Fruit fly (Drosophila melanogaster) whole organism, embryonic: ENCODE measurements around the gene CG43407.

Experiments used
- Ada2b ChIP-seq: fragments of 200-800 bp; sonication (Bioruptor generic); IDR thresholded peaks from 2 replicates; pipeline ENCODE4 v1.3.6; 2022; ENCODE audit warnings: missing biosample characterization, missing genetic modification characterization
- Atf-2 ChIP-seq: fragments of 200-800 bp; sonication (Bioruptor generic); optimal IDR thresholded peaks from 2 replicates; lab custom pipeline; 2016; ENCODE audit warnings: missing biosample characterization, missing genetic modification characterization
- Bgb ChIP-seq: fragments of 200-800 bp; sonication (Bioruptor generic); IDR thresholded peaks from 2 replicates; pipeline ENCODE4 v1.3.6; 2022; ENCODE audit warnings: missing biosample characterization, missing genetic modification characterization; ENCODE audit not compliant: partially characterized antibody
- Blimp-1 ChIP-seq: fragments of 200-800 bp; sonication (Bioruptor generic); optimal IDR thresholded peaks from 3 replicates; lab custom pipeline; 2018; ENCODE audit warnings: missing biosample characterization, missing genetic modification characterization, mild to moderate bottlenecking, moderate library complexity, missing genetic modification reagents
- CG10431 ChIP-seq: fragments of 200-800 bp; sonication (Bioruptor generic); optimal IDR thresholded peaks from 3 replicates; lab custom pipeline; 2018; ENCODE audit warnings: missing biosample characterization, mild to moderate bottlenecking, missing genetic modification characterization
- CG12391 ChIP-seq: fragments of 200-800 bp; sonication (Bioruptor generic); optimal IDR thresholded peaks from 3 replicates; lab custom pipeline; 2018; ENCODE audit warnings: missing biosample characterization, mild to moderate bottlenecking, missing genetic modification characterization, moderate library complexity
- CG14965 ChIP-seq: fragments of 200-800 bp; sonication (Bioruptor generic); optimal IDR thresholded peaks from 2 replicates; lab custom pipeline; 2016; ENCODE audit warnings: missing biosample characterization, missing genetic modification characterization, borderline replicate concordance
- CG2712 ChIP-seq: fragments of 200-800 bp; optimal IDR thresholded peaks from 3 replicates; lab custom pipeline; 2019; ENCODE audit warnings: missing biosample characterization, mild to moderate bottlenecking, missing genetic modification characterization, moderate library complexity
- CG32767 ChIP-seq: fragments of 200-800 bp; sonication (Bioruptor generic); IDR thresholded peaks from 2 replicates; pipeline ENCODE4 v1.3.6; 2022; ENCODE audit warnings: missing biosample characterization, missing genetic modification characterization
- CG32772 ChIP-seq: fragments of 200-800 bp; sonication (Bioruptor generic); IDR thresholded peaks from 2 replicates; pipeline ENCODE4 v1.3.6; 2022; ENCODE audit warnings: missing biosample characterization, missing genetic modification characterization
- CG4820 ChIP-seq: fragments of 200-800 bp; sonication (Bioruptor generic); optimal IDR thresholded peaks from 3 replicates; lab custom pipeline; 2016; ENCODE audit warnings: missing biosample characterization, missing genetic modification characterization
- CG5180 ChIP-seq: fragments of 200-800 bp; sonication (Bioruptor generic); optimal IDR thresholded peaks from 3 replicates; lab custom pipeline; 2017; ENCODE audit warnings: missing biosample characterization, missing genetic modification characterization, mild to moderate bottlenecking, moderate library complexity, missing genetic modification reagents
- CG6175 ChIP-seq: fragments of 200-800 bp; sonication (Bioruptor generic); IDR thresholded peaks from 3 replicates; pipeline ENCODE4 v1.3.6; 2022; ENCODE audit warnings: missing biosample characterization, missing genetic modification characterization
- CG7372 ChIP-seq: fragments of 200-800 bp; sonication (Bioruptor generic); IDR thresholded peaks from 2 replicates; pipeline ENCODE4 v1.3.6; 2022; ENCODE audit warnings: missing biosample characterization, missing genetic modification characterization
- CG7839 ChIP-seq: fragments of 200-800 bp; sonication (Bioruptor generic); optimal IDR thresholded peaks from 3 replicates; lab custom pipeline; 2018; ENCODE audit warnings: missing biosample characterization, mild to moderate bottlenecking, missing genetic modification characterization, moderate library complexity
- CG7928 ChIP-seq: fragments of 200-800 bp; sonication (Bioruptor generic); optimal IDR thresholded peaks from 2 replicates; lab custom pipeline; 2017; ENCODE audit warnings: missing biosample characterization, mild to moderate bottlenecking, missing genetic modification characterization
- CG9797 ChIP-seq: fragments of 200-800 bp; sonication (Bioruptor generic); optimal IDR thresholded peaks from 3 replicates; lab custom pipeline; 2018; ENCODE audit warnings: missing biosample characterization, mild to moderate bottlenecking, missing genetic modification characterization
- Dad ChIP-seq: fragments of 200-800 bp; sonication (Bioruptor generic); optimal IDR thresholded peaks from 3 replicates; lab custom pipeline; 2016; ENCODE audit warnings: missing biosample characterization, missing genetic modification characterization
- Dek ChIP-seq: fragments of 200-800 bp; sonication (Bioruptor generic); optimal IDR thresholded peaks from 3 replicates; lab custom pipeline; 2019; ENCODE audit warnings: missing biosample characterization, mild to moderate bottlenecking, missing genetic modification characterization, moderate library complexity
- Dll ChIP-seq: fragments of 200-800 bp; sonication (Bioruptor generic); IDR thresholded peaks from 4 replicates; pipeline ENCODE4 v1.3.6; 2022; ENCODE audit warnings: missing biosample characterization, missing genetic modification characterization; ENCODE audit not compliant: partially characterized antibody
- Elba2 ChIP-seq: fragments of 200-800 bp; sonication (Bioruptor generic); optimal IDR thresholded peaks from 3 replicates; lab custom pipeline; 2016; ENCODE audit warnings: missing biosample characterization, missing genetic modification characterization
- Hmr ChIP-seq: fragments of 200-800 bp; sonication (Bioruptor generic); optimal IDR thresholded peaks from 3 replicates; lab custom pipeline; 2017; ENCODE audit warnings: mild to moderate bottlenecking, missing biosample characterization, missing genetic modification reagents, missing genetic modification characterization
- MESR4 ChIP-seq: fragments of 200-800 bp; sonication (Bioruptor generic); optimal IDR thresholded peaks from 2 replicates; lab custom pipeline; 2018; ENCODE audit warnings: missing biosample characterization, mild to moderate bottlenecking, missing genetic modification characterization, moderate library complexity
- NC2β ChIP-seq: fragments of 200-800 bp; sonication (Bioruptor generic); optimal IDR thresholded peaks from 2 replicates; lab custom pipeline; 2016; ENCODE audit warnings: missing biosample characterization, missing genetic modification characterization
- Nf-YA ChIP-seq: fragments of 200-800 bp; sonication (Bioruptor generic); IDR thresholded peaks from 2 replicates; pipeline ENCODE4 v1.3.6; 2022; ENCODE audit warnings: missing biosample characterization, missing genetic modification characterization
- Nf-YB ChIP-seq: fragments of 200-800 bp; sonication (Bioruptor generic); optimal IDR thresholded peaks from 3 replicates; lab custom pipeline; 2019; ENCODE audit warnings: missing biosample characterization, mild to moderate bottlenecking, missing genetic modification characterization, moderate library complexity
- Opbp ChIP-seq: fragments of 200-800 bp; sonication (Bioruptor generic); IDR thresholded peaks from 3 replicates; pipeline ENCODE4 v1.3.6; 2022; ENCODE audit warnings: missing biosample characterization, missing genetic modification characterization; ENCODE audit not compliant: partially characterized antibody
- Ravus ChIP-seq: fragments of 200-800 bp; sonication (Bioruptor generic); IDR thresholded peaks from 2 replicates; pipeline ENCODE4 v1.3.6; 2022; ENCODE audit warnings: missing biosample characterization, missing genetic modification characterization
- Side ChIP-seq: fragments of 200-800 bp; sonication (Bioruptor generic); optimal IDR thresholded peaks from 2 replicates; lab custom pipeline; 2016; ENCODE audit warnings: missing biosample characterization, missing genetic modification characterization
- Sry-δ ChIP-seq: fragments of 200-800 bp; sonication (Bioruptor generic); optimal IDR thresholded peaks from 2 replicates; lab custom pipeline; 2016; ENCODE audit warnings: missing biosample characterization, missing genetic modification characterization
- Taf1 ChIP-seq: fragments of 200-800 bp; sonication (Bioruptor generic); IDR thresholded peaks from 2 replicates; pipeline ENCODE4 v1.3.6; 2022; ENCODE audit warnings: missing biosample characterization, missing genetic modification characterization
- ac ChIP-seq: fragments of 200-800 bp; sonication (Bioruptor generic); optimal IDR thresholded peaks from 3 replicates; lab custom pipeline; 2017; ENCODE audit warnings: missing biosample characterization, mild to moderate bottlenecking, missing genetic modification characterization
- bsh ChIP-seq, 2 experiments: fragments of 200-800 bp; sonication (Bioruptor generic); optimal IDR thresholded peaks; 2 replicates each; lab custom pipeline; 2017 to 2018; ENCODE audit warnings: mild to moderate bottlenecking in 2 of 2, missing biosample characterization in 2 of 2, missing genetic modification characterization in 2 of 2, moderate library complexity in 1 of 2
- cad ChIP-seq: fragments of >200 bp; optimal IDR thresholded peaks from 2 replicates; lab custom pipeline; 2017; ENCODE audit warnings: missing biosample characterization, missing genetic modification characterization
- chm ChIP-seq: fragments of 200-800 bp; sonication (Bioruptor generic); IDR thresholded peaks from 2 replicates; pipeline ENCODE4 v1.3.6; 2022; ENCODE audit warnings: missing biosample characterization, missing genetic modification characterization
- dpn ChIP-seq, 2 experiments: fragments of 200-800 bp; sonication (Bioruptor generic); optimal IDR thresholded peaks; 3 replicates each; lab custom pipeline; 2016; ENCODE audit warnings: missing biosample characterization in 2 of 2, missing genetic modification characterization in 2 of 2
- fd3F ChIP-seq: fragments of 200-800 bp; sonication (Bioruptor generic); optimal IDR thresholded peaks from 2 replicates; lab custom pipeline; 2018; ENCODE audit warnings: missing biosample characterization, mild to moderate bottlenecking, missing genetic modification characterization, moderate library complexity
- gfzf ChIP-seq: fragments of 200-800 bp; sonication (Bioruptor generic); optimal IDR thresholded peaks from 2 replicates; lab custom pipeline; 2016; ENCODE audit warnings: missing biosample characterization, mild to moderate bottlenecking, missing genetic modification characterization, moderate library complexity
- gro ChIP-seq: fragments of 200-800 bp; sonication (Bioruptor generic); optimal IDR thresholded peaks from 2 replicates; lab custom pipeline; 2016; ENCODE audit warnings: missing biosample characterization, missing genetic modification characterization
- her ChIP-seq: fragments of 200-800 bp; sonication (Bioruptor generic); optimal IDR thresholded peaks from 2 replicates; lab custom pipeline; 2016; ENCODE audit warnings: missing biosample characterization, missing genetic modification characterization
- ken ChIP-seq: fragments of 200-800 bp; sonication (Bioruptor generic); IDR thresholded peaks from 3 replicates; pipeline ENCODE4 v1.3.6; 2022; ENCODE audit warnings: missing biosample characterization, missing genetic modification characterization
- luna ChIP-seq: fragments of 200-800 bp; sonication (Bioruptor generic); optimal IDR thresholded peaks from 2 replicates; lab custom pipeline; 2016; ENCODE audit warnings: missing biosample characterization, missing genetic modification characterization
- odd ChIP-seq: fragments of 200-800 bp; sonication (Bioruptor generic); optimal IDR thresholded peaks from 2 replicates; lab custom pipeline; 2017; ENCODE audit warnings: missing biosample characterization, mild to moderate bottlenecking, missing genetic modification characterization
- peb ChIP-seq: fragments of 200-800 bp; sonication (Bioruptor generic); IDR thresholded peaks from 2 replicates; pipeline ENCODE4 v1.3.6; 2022; ENCODE audit warnings: missing biosample characterization, missing genetic modification characterization
- shn ChIP-seq: fragments of 200-800 bp; sonication (Bioruptor generic); optimal IDR thresholded peaks from 3 replicates; lab custom pipeline; 2016; ENCODE audit warnings: missing biosample characterization, missing genetic modification characterization
- ttk ChIP-seq: fragments of 200-800 bp; sonication (Bioruptor generic); IDR thresholded peaks from 2 replicates; pipeline ENCODE4 v2.1.2; 2022; ENCODE audit warnings: missing biosample characterization, missing genetic modification characterization
- tx ChIP-seq: fragments of 200-800 bp; sonication (Bioruptor generic); optimal IDR thresholded peaks from 2 replicates; lab custom pipeline; 2016; ENCODE audit warnings: missing biosample characterization, missing genetic modification characterization
- usp ChIP-seq: fragments of >200 bp; optimal IDR thresholded peaks from 2 replicates; lab custom pipeline; 2017; ENCODE audit warnings: missing biosample characterization, missing genetic modification characterization

Gene CG43407

DNA sequence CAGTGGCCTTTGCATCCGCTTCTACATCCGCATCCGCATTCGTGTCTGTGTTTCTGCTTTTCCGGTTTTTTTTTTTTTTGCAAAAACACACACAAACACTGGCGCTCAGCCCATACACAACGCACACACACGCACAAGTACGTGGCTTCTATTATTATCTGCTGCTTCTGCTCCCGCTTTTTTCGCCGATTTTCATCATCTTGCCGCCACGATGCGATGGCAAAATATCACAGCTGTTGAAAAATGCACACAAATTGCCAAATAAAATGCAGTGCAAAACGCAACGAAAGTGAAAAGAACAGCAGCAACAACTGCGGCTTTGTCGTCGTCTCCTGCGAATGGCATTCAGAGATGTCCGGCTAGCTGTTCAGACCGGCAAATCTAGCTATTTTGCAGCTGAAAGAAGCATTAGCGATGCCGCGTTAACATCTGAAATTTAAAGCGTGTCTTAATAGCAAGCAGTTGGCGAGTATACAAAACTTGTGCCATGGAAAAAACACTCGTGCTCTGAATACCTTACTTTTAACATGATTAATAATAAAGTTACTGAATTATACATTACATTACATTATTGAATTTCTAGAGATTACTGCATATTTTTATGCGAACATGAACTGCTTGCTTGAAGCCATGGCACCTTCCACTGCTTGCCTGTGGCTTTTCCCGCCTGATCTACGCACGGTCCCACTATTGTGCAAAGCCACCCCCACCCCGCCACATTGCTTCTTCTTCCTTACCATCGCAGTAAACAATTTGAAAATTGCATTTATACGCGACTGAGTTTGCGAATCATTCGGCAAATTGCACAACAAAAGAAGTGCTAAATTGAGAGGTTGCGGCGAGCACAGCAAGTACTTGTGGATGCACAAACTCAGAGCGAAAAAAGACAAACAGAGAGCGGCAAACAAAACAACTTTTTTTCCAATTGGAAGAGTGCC lies 9.6 kb upstream of the CG43407 start, which contains the start of the genes Ugt316A1 and Sfxn2 (continued):
- TF ChIP-seq Bgb (peak; percentile 41; the same call in 1 of the 2 replicates), her (peak; percentile 2), CG10431 (GFP tag; lab: Kevin White, UChicago) (no peak), Ravus (GFP tag; lab: Robert Waterston, UW) (no peak), gro (GFP tag; lab: Kevin White, UChicago) (no peak), CG32772 (GFP tag; lab: Robert Waterston, UW) (peak; percentile 16; the same call in 1 of the 2 replicates), usp (GFP tag; lab: Kevin White, UChicago) (no peak), gfzf (GFP tag; lab: Kevin White, UChicago) (peak; percentile 89), Side (GFP tag; lab: Kevin White, UChicago) (no peak), fd3F (GFP tag; lab: Kevin White, UChicago) (peak; percentile 10), Hmr (GFP tag; lab: Kevin White, UChicago) (peak; percentile 72), Elba2 (peak; percentile 91), MESR4 (GFP tag; lab: Kevin White, UChicago) (peak; percentile 83), Sry-δ (GFP tag; lab: Kevin White, UChicago) (peak; percentile 48), Blimp-1 (GFP tag; lab: Kevin White, UChicago) (peak; percentile 100), ken (GFP tag; lab: Robert Waterston, UW) (no peak), Dek (tag; lab: Kevin White, UChicago) (peak; percentile 48), Nf-YB (GFP tag; lab: Kevin White, UChicago) (no peak), Ada2b (GFP tag; lab: Robert Waterston, UW) (peak; percentile 23; the same call in 1 of the 2 replicates), odd (GFP tag; lab: Kevin White, UChicago) (no peak), chm (GFP tag; lab: Robert Waterston, UW) (peak; percentile 34; the same call in 1 of the 2 replicates), Dad (no peak), CG12391 (tag; lab: Kevin White, UChicago) (peak; percentile 69), CG6175 (GFP tag; lab: Robert Waterston, UW) (no peak), CG2712 (peak; percentile 61), Opbp (no peak; the same call in 2 of the 3 replicates), cad (GFP tag; lab: Kevin White, UChicago) (no peak), bsh (GFP tag; optimal IDR thresholded peaks at IDR 0.05; lab: Kevin White, UChicago) (peak; percentile 26 to 45), CG4820 (GFP tag; lab: Kevin White, UChicago) (peak; percentile 44), CG7839 (tag; lab: Kevin White, UChicago) (peak; percentile 24), shn (no peak), ttk (GFP tag; lab: Robert Waterston, UW) (no peak; the same call in 1 of the 2 replicates), CG32767 (GFP tag; lab: Robert Waterston, UW) (peak; percentile 23; the same call in 1 of the 2 replicates), Dll (GFP tag; lab: Robert Waterston, UW) (no peak), tx (GFP tag; lab: Kevin White, UChicago) (no peak), Atf-2 (no peak), CG9797 (GFP tag; lab: Kevin White, UChicago) (peak; percentile 88), CG7372 (0 out of 2 replicates have a peak, but pooled peaks have one; percentile 20), peb (GFP tag; lab: Robert Waterston, UW) (no peak), NC2β (GFP tag; lab: Kevin White, UChicago) (peak; percentile 36), luna (no peak), ac (GFP tag; lab: Kevin White, UChicago) (no peak), dpn (GFP tag; optimal IDR thresholded peaks at IDR 0.05; lab: Kevin White, UChicago) (peak; percentile 43 to 45), Taf1 (0 out of 2 replicates have a peak, but pooled peaks have one; percentile 20), CG14965 (GFP tag; lab: Kevin White, UChicago) (no peak), CG7928 (GFP tag; lab: Kevin White, UChicago) (no peak), CG5180 (GFP tag; lab: Kevin White, UChicago) (no peak), Nf-YA (GFP tag; lab: Robert Waterston, UW) (no peak)
